Worm (Caenorhabditis elegans) whole organism, L4 larva: ENCODE measurements around the gene F45E4.5.

Experiments
- F49E8.2 ChIP-seq: sonication (generic microtip); optimal IDR thresholded peaks from 2 replicates; lab custom pipeline; 2016; ENCODE audit warnings: missing compliant biosample characterization, mild to moderate bottlenecking, missing genetic modification characterization, borderline replicate concordance
- T20F7.1 ChIP-seq: fragments of 200-800 bp; sonication (Bioruptor generic); optimal IDR thresholded peaks from 2 replicates; lab custom pipeline; 2018; ENCODE audit warnings: mild to moderate bottlenecking, missing genetic modification characterization, missing compliant biosample characterization
- aly-2 ChIP-seq: sonication (generic microtip); optimal IDR thresholded peaks from 2 replicates; lab custom pipeline; 2018; ENCODE audit warnings: missing biosample characterization, missing genetic modification characterization
- ama-1 ChIP-seq: fragments of 150-350 bp; optimal IDR thresholded peaks from 2 replicates; lab custom pipeline; 2014; ENCODE audit warnings: inconsistent platforms, mixed read lengths
- ceh-20 ChIP-seq: fragments of 200-800 bp; sonication (Bioruptor generic); IDR thresholded peaks from 2 replicates; pipeline ENCODE4 v1.3.6; 2022; ENCODE audit warnings: missing genetic modification reagents, missing genetic modification characterization, missing compliant biosample characterization
- ceh-32 ChIP-seq: sonication (generic microtip); optimal IDR thresholded peaks from 2 replicates; lab custom pipeline; 2016; ENCODE audit warnings: mild to moderate bottlenecking, missing genetic modification characterization, missing compliant biosample characterization; ENCODE audit not compliant: poor library complexity
- ces-1 ChIP-seq: fragments of 150-350 bp; sonication (generic microtip); optimal IDR thresholded peaks from 4 replicates; lab custom pipeline; 2014; ENCODE audit warnings: missing biosample characterization, missing genetic modification reagents, missing genetic modification characterization
- daf-16 ChIP-seq, 3 experiments: sonication (generic microtip); optimal IDR thresholded peaks; 2 replicates each; lab custom pipeline; 2016 to 2017; ENCODE audit warnings: missing genetic modification characterization in 3 of 3, missing genetic modification reagents in 3 of 3, mild to moderate bottlenecking in 2 of 3, missing compliant biosample characterization in 2 of 3, missing biosample characterization in 1 of 3, moderate library complexity in 1 of 3
- dpl-1 ChIP-seq: fragments of 150-350 bp; optimal IDR thresholded peaks from 2 replicates; lab custom pipeline; 2014; ENCODE audit warnings: missing biosample characterization, missing genetic modification reagents, missing genetic modification characterization
- dve-1 ChIP-seq: sonication (generic microtip); optimal IDR thresholded peaks from 2 replicates; lab custom pipeline; 2017; ENCODE audit warnings: antibody characterized with exemption, mild to moderate bottlenecking, missing genetic modification characterization, missing compliant biosample characterization; ENCODE audit not compliant: insufficient read depth
- gei-8 ChIP-seq: fragments of 200-800 bp; sonication (Bioruptor generic); optimal IDR thresholded peaks from 2 replicates; lab custom pipeline; 2018; ENCODE audit warnings: mild to moderate bottlenecking, missing genetic modification characterization, missing compliant biosample characterization
- hif-1 ChIP-seq, 2 experiments: sonication (generic microtip); optimal IDR thresholded peaks; 2 replicates each; lab custom pipeline; 2016 to 2017; ENCODE audit warnings: missing compliant biosample characterization in 2 of 2, missing genetic modification characterization in 2 of 2, missing genetic modification reagents in 2 of 2, missing genotype in 2 of 2, mild to moderate bottlenecking in 1 of 2
- hlh-11 ChIP-seq: fragments of 200-800 bp; sonication (Bioruptor generic); optimal IDR thresholded peaks from 2 replicates; lab custom pipeline; 2018; ENCODE audit warnings: mild to moderate bottlenecking, missing genetic modification characterization, missing compliant biosample characterization
- hlh-30 ChIP-seq: sonication (generic microtip); optimal IDR thresholded peaks from 2 replicates; lab custom pipeline; 2017; ENCODE audit warnings: antibody characterized with exemption, mild to moderate bottlenecking, missing genetic modification characterization, missing compliant biosample characterization; ENCODE audit not compliant: insufficient read depth
- hmg-1.1 ChIP-seq: fragments of 200-800 bp; sonication (Bioruptor generic); IDR thresholded peaks from 2 replicates; pipeline ENCODE4 v1.3.6; 2022; ENCODE audit warnings: missing genetic modification reagents, missing genetic modification characterization, missing compliant biosample characterization
- lin-13 ChIP-seq: fragments of 150-350 bp; optimal IDR thresholded peaks from 2 replicates; lab custom pipeline; 2014; ENCODE audit warnings: missing biosample characterization, missing genetic modification reagents, missing genetic modification characterization
- lin-38 ChIP-seq: fragments of 200-800 bp; sonication (Bioruptor generic); IDR thresholded peaks from 2 replicates; pipeline ENCODE4 v1.3.6; 2022; ENCODE audit warnings: missing genetic modification reagents, missing genetic modification characterization, missing compliant biosample characterization
- lsy-2 ChIP-seq, 2 experiments: fragments of 150-350 bp in 1 of 2; sonication (generic microtip) in 1 of 2; optimal IDR thresholded peaks; 2 replicates each; lab custom pipeline; 2014 to 2017; ENCODE audit warnings: missing biosample characterization in 2 of 2, missing genetic modification characterization in 2 of 2
- madf-5 ChIP-seq, 2 experiments: fragments of 200-800 bp; sonication (Bioruptor generic); IDR thresholded peaks; 2 replicates each; pipeline ENCODE4 v1.3.6; 2022; ENCODE audit warnings: missing compliant biosample characterization in 2 of 2, missing genetic modification characterization in 2 of 2
- mep-1 ChIP-seq: fragments of 150-350 bp; sonication (generic microtip); optimal IDR thresholded peaks from 3 replicates; lab custom pipeline; 2014; ENCODE audit warnings: missing biosample characterization, missing genetic modification characterization
- mes-2 ChIP-seq: sonication (generic microtip); optimal IDR thresholded peaks from 2 replicates; lab custom pipeline; 2016; ENCODE audit warnings: missing genotype, mild to moderate bottlenecking, missing genetic modification characterization, missing compliant biosample characterization; ENCODE audit not compliant: poor library complexity, severe bottlenecking
- mxl-3 ChIP-seq: fragments of 200-800 bp; sonication (Bioruptor generic); optimal IDR thresholded peaks from 2 replicates; lab custom pipeline; 2018; ENCODE audit warnings: mild to moderate bottlenecking, missing genetic modification characterization, missing compliant biosample characterization
- nhr-102 ChIP-seq: sonication (generic microtip); optimal IDR thresholded peaks from 2 replicates; lab custom pipeline; 2016; ENCODE audit warnings: mild to moderate bottlenecking, missing genetic modification characterization, moderate library complexity, missing compliant biosample characterization
- nhr-11 ChIP-seq: fragments of 150-350 bp; optimal IDR thresholded peaks from 2 replicates; lab custom pipeline; 2014; ENCODE audit warnings: missing biosample characterization, missing genetic modification characterization
- nhr-25 ChIP-seq: sonication (generic microtip); optimal IDR thresholded peaks from 2 replicates; lab custom pipeline; 2017; ENCODE audit warnings: missing genetic modification characterization, mild to moderate bottlenecking, missing compliant biosample characterization, antibody characterized with exemption, moderate library complexity, borderline replicate concordance; ENCODE audit not compliant: insufficient read depth
- nhr-28 ChIP-seq: fragments of 150-350 bp; optimal IDR thresholded peaks from 2 replicates; lab custom pipeline; 2014; ENCODE audit warnings: missing biosample characterization, missing genetic modification characterization
- nhr-6 ChIP-seq: fragments of 150-350 bp; optimal IDR thresholded peaks from 2 replicates; lab custom pipeline; 2014; ENCODE audit warnings: missing biosample characterization, missing genetic modification characterization
- nhr-77 ChIP-seq: fragments of 150-350 bp; optimal IDR thresholded peaks from 2 replicates; lab custom pipeline; 2014; ENCODE audit warnings: missing biosample characterization, missing genetic modification characterization
- pha-4 ChIP-seq, 2 experiments: fragments of 150-350 bp in 1 of 2; fragments of 200-800 bp in 1 of 2; sonication (Bioruptor generic) in 1 of 2; IDR thresholded peaks in 1 of 2; optimal IDR thresholded peaks in 1 of 2; 2 replicates each; pipeline versions ENCODE4 v1.3.6 to Lab custom; 2014 to 2022; ENCODE audit warnings: missing genetic modification characterization in 2 of 2, missing genetic modification reagents in 2 of 2, missing biosample characterization in 1 of 2, missing compliant biosample characterization in 1 of 2
- php-3 ChIP-seq: fragments of 200-800 bp; sonication (Bioruptor generic); IDR thresholded peaks from 2 replicates; pipeline ENCODE4 v1.3.6; 2022; ENCODE audit warnings: missing genetic modification reagents, missing genetic modification characterization, missing compliant biosample characterization
- pqm-1 ChIP-seq: sonication (generic microtip); optimal IDR thresholded peaks from 2 replicates; lab custom pipeline; 2017; ENCODE audit warnings: missing biosample characterization, missing genetic modification characterization
- rbr-2 ChIP-seq: sonication (generic microtip); optimal IDR thresholded peaks from 2 replicates; lab custom pipeline; 2016; ENCODE audit warnings: missing genotype, missing genetic modification characterization, missing compliant biosample characterization
- set-16 ChIP-seq: fragments of 200-800 bp; sonication (Bioruptor generic); IDR thresholded peaks from 2 replicates; pipeline ENCODE4 v1.3.6; 2022; ENCODE audit warnings: missing genetic modification reagents, missing genetic modification characterization, missing compliant biosample characterization
- skn-1 ChIP-seq: fragments of 150-350 bp; optimal IDR thresholded peaks from 2 replicates; lab custom pipeline; 2014; ENCODE audit warnings: missing biosample characterization, missing genetic modification characterization
- snpc-1.2 ChIP-seq: fragments of 200-800 bp; sonication (Bioruptor generic); IDR thresholded peaks from 2 replicates; pipeline ENCODE4 v1.3.6; 2022; ENCODE audit warnings: missing genetic modification reagents, missing genetic modification characterization, missing compliant biosample characterization
- spr-3 ChIP-seq: fragments of 200-800 bp; sonication (Bioruptor generic); optimal IDR thresholded peaks from 2 replicates; lab custom pipeline; 2018; ENCODE audit warnings: mild to moderate bottlenecking, missing genetic modification characterization, missing compliant biosample characterization
- unc-130 ChIP-seq: sonication (generic microtip); optimal IDR thresholded peaks from 2 replicates; lab custom pipeline; 2016; ENCODE audit warnings: missing genetic modification reagents, missing genetic modification characterization, missing compliant biosample characterization
- unc-62 ChIP-seq, 3 experiments: fragments of 150-350 bp in 1 of 3; sonication (generic microtip); optimal IDR thresholded peaks in 2 of 3; peaks in 1 of 3; 1 replicate in 1 of 3; 2 replicates in 2 of 3; lab custom pipeline; 2014 to 2017; ENCODE audit warnings: missing biosample characterization in 3 of 3, missing genetic modification characterization in 3 of 3, missing genetic modification reagents in 3 of 3, missing genotype in 1 of 3
- zag-1 ChIP-seq: fragments of 150-350 bp; optimal IDR thresholded peaks from 2 replicates; lab custom pipeline; 2014; ENCODE audit warnings: missing biosample characterization, missing genetic modification characterization
- zfp-2 ChIP-seq: sonication (generic microtip); optimal IDR thresholded peaks from 2 replicates; lab custom pipeline; 2016; ENCODE audit warnings: mild to moderate bottlenecking, missing genetic modification characterization, missing compliant biosample characterization

Gene F45E4.5

ce11 chrIV:7659481-7659880, 30.6 kb upstream of the F45E4.5 start:
- TF ChIP-seq pha-4 (GFP tag; IDR thresholded peaks at IDR 0.05; lab: Robert Waterston, UW) (no peak), pha-4 (tag; optimal IDR thresholded peaks at IDR 0.05; lab: Kevin White, UChicago) (no peak), hlh-30 (peak; percentile 16), madf-5 (GFP tag; IDR thresholded peaks at IDR 0.05; lab: Robert Waterston, UW) (no peak), daf-16 (GFP tag; optimal IDR thresholded peaks at IDR 0.05; lab: Kevin White, UChicago) (peak in 1 of 2 experiments; percentile 78), daf-16 (tag; optimal IDR thresholded peaks at IDR 0.05; lab: Kevin White, UChicago) (no peak), nhr-102 (tag; lab: Kevin White, UChicago) (no peak), hlh-11 (peak; percentile 40), ceh-20 (GFP tag; lab: Robert Waterston, UW) (0 out of 2 replicates have a peak, but pooled peaks have one; percentile 8), lsy-2 (tag; optimal IDR thresholded peaks at IDR 0.05; lab: Kevin White, UChicago) (peak in 1 of 2 experiments; percentile 9)
- TF ChIP-seq, all 104 proteins: peak for 5

- TF ChIP-seq hmg-1.1 (GFP tag; lab: Robert Waterston, UW) (peak; percentile 44; the same call in 1 of the 2 replicates), dve-1 (no peak), ces-1 (no peak), hif-1 (tag; optimal IDR thresholded peaks at IDR 0.05; lab: Kevin White, UChicago) (no peak), lsy-2 (tag; optimal IDR thresholded peaks at IDR 0.05; lab: Kevin White, UChicago) (peak in 1 of 2 experiments; percentile 4), unc-62 (GFP tag; optimal IDR thresholded peaks at IDR 0.05 in 1 of 2; lab: Kevin White, UChicago) (peak in 1 of 2 experiments; percentile 74), unc-62 (tag; optimal IDR thresholded peaks at IDR 0.05; lab: Kevin White, UChicago) (no peak)
Observed at ce11 chrIV:7658589-7658988, 29.7 kb upstream of the F45E4.5 start, which contains the start of gene C08G9.1. Gene C08G9.1 (plus strand): TSS chrIV:7658763.

- TF ChIP-seq zfp-2 (tag; lab: Kevin White, UChicago) (no peak), gei-8 (no peak), snpc-1.2 (GFP tag; lab: Robert Waterston, UW) (no peak), rbr-2 (tag; lab: Kevin White, UChicago) (peak; percentile 51), hif-1 (tag; optimal IDR thresholded peaks at IDR 0.05; lab: Kevin White, UChicago) (peak in 1 of 2 experiments; percentile 71), nhr-102 (tag; lab: Kevin White, UChicago) (peak; percentile 8), unc-130 (peak; percentile 55), lin-38 (GFP tag; lab: Robert Waterston, UW) (peak; percentile 96), T20F7.1 (GFP tag; lab: Kevin White, UChicago) (peak; percentile 15), set-16 (GFP tag; lab: Robert Waterston, UW) (no peak), lin-13 (peak; percentile 13), nhr-25 (tag; lab: Kevin White, UChicago) (peak; percentile 52), nhr-28 (peak; percentile 64), dpl-1 (peak; percentile 62), F49E8.2 (tag; lab: Kevin White, UChicago) (no peak), ama-1 (no peak), lsy-2 (tag; optimal IDR thresholded peaks at IDR 0.05; lab: Kevin White, UChicago) (peak in 1 of 2 experiments; percentile 74), mep-1 (tag; lab: Kevin White, UChicago) (peak; percentile 82), mxl-3 (GFP tag; lab: Kevin White, UChicago) (peak; percentile 24), nhr-6 (tag; lab: Kevin White, UChicago) (peak; percentile 86), nhr-77 (tag; lab: Kevin White, UChicago) (peak; percentile 86), ceh-32 (tag; lab: Kevin White, UChicago) (no peak), dve-1 (peak; percentile 46), hlh-11 (peak; percentile 63), ceh-20 (GFP tag; lab: Robert Waterston, UW) (no peak), skn-1 (tag; lab: Kevin White, UChicago) (no peak), mes-2 (tag; lab: Kevin White, UChicago) (peak; percentile 94), pha-4 (GFP tag; IDR thresholded peaks at IDR 0.05; lab: Robert Waterston, UW) (peak; percentile 35; the same call in 1 of the 2 replicates), pha-4 (tag; optimal IDR thresholded peaks at IDR 0.05; lab: Kevin White, UChicago) (peak; percentile 42), pqm-1 (tag; lab: Kevin White, UChicago) (peak; percentile 6), zag-1 (no peak), hlh-30 (peak; percentile 49), spr-3 (GFP tag; lab: Kevin White, UChicago) (no peak), hmg-1.1 (GFP tag; lab: Robert Waterston, UW) (0 out of 2 replicates have a peak, but pooled peaks have one; percentile 32), php-3 (GFP tag; lab: Robert Waterston, UW) (no peak), aly-2 (tag; lab: Kevin White, UChicago) (no peak), nhr-11 (tag; lab: Kevin White, UChicago) (peak; percentile 46)
Observed at ce11 chrIV:7654212-7654778, 25.5 kb upstream of the F45E4.5 start, which contains the start of gene nrde-4. Gene nrde-4 (minus strand): TSS chrIV:7654262.
